Fruit fly (Drosophila melanogaster) whole organism, pupa: ENCODE results near the gene Or92a.

Source experiments
- CG10348 ChIP-seq: fragments of 200-800 bp; sonication (Bioruptor generic); IDR thresholded peaks from 2 replicates; pipeline ENCODE4 v1.3.6; 2022; ENCODE audit warnings: missing biosample characterization, missing genetic modification characterization
- CG12605 ChIP-seq: fragments of 200-800 bp; sonication (Bioruptor generic); IDR thresholded peaks from 2 replicates; pipeline ENCODE4 v1.3.6; 2022; ENCODE audit warnings: missing biosample characterization, missing genetic modification characterization
- CG14655 ChIP-seq: fragments of 200-800 bp; sonication (Bioruptor generic); optimal IDR thresholded peaks from 3 replicates; lab custom pipeline; 2017; ENCODE audit warnings: mild to moderate bottlenecking, missing biosample characterization, missing genetic modification reagents, missing genetic modification characterization
- CG15710 ChIP-seq: fragments of 200-800 bp; sonication (Bioruptor generic); optimal IDR thresholded peaks from 2 replicates; lab custom pipeline; 2018; ENCODE audit warnings: missing biosample characterization, mild to moderate bottlenecking, missing genetic modification characterization, moderate library complexity
- CG17806 ChIP-seq: fragments of 200-800 bp; sonication (Bioruptor generic); optimal IDR thresholded peaks from 2 replicates; lab custom pipeline; 2018; ENCODE audit warnings: missing biosample characterization, mild to moderate bottlenecking, missing genetic modification characterization, moderate library complexity
- CG32121 ChIP-seq: fragments of 200-800 bp; sonication (Bioruptor generic); IDR thresholded peaks from 2 replicates; pipeline ENCODE4 v1.3.6; 2022; ENCODE audit warnings: missing biosample characterization, missing genetic modification characterization
- CG4496 ChIP-seq: fragments of 200-800 bp; sonication (Bioruptor generic); IDR thresholded peaks from 3 replicates; pipeline ENCODE4 v1.3.6; 2022; ENCODE audit warnings: missing biosample characterization, missing genetic modification characterization
- CG8159 ChIP-seq: fragments of 200-800 bp; sonication (Bioruptor generic); optimal IDR thresholded peaks from 3 replicates; lab custom pipeline; 2018; ENCODE audit warnings: missing biosample characterization, mild to moderate bottlenecking, missing genetic modification characterization, moderate library complexity
- CG8301 ChIP-seq: fragments of 200-800 bp; sonication (Bioruptor generic); optimal IDR thresholded peaks from 2 replicates; lab custom pipeline; 2018; ENCODE audit warnings: missing biosample characterization, mild to moderate bottlenecking, missing genetic modification characterization
- CG9948 ChIP-seq: fragments of 200-800 bp; sonication (Bioruptor generic); optimal IDR thresholded peaks from 2 replicates; lab custom pipeline; 2018; ENCODE audit warnings: missing biosample characterization, mild to moderate bottlenecking, missing genetic modification characterization, moderate library complexity
- D1 ChIP-seq: fragments of 200-800 bp; sonication (Bioruptor generic); optimal IDR thresholded peaks from 2 replicates; lab custom pipeline; 2018; ENCODE audit warnings: missing biosample characterization, mild to moderate bottlenecking, missing genetic modification characterization, moderate library complexity
- EcR ChIP-seq: fragments of 200-800 bp; sonication (Bioruptor generic); optimal IDR thresholded peaks from 3 replicates; lab custom pipeline; 2019; ENCODE audit warnings: missing biosample characterization, missing genetic modification characterization, mild to moderate bottlenecking, moderate library complexity, missing genetic modification reagents
- Pif1A ChIP-seq: fragments of 200-800 bp; sonication (Bioruptor generic); optimal IDR thresholded peaks from 3 replicates; lab custom pipeline; 2016; ENCODE audit warnings: missing biosample characterization, missing genetic modification characterization
- Pif1B ChIP-seq: fragments of 200-800 bp; sonication (Bioruptor generic); optimal IDR thresholded peaks from 3 replicates; lab custom pipeline; 2016; ENCODE audit warnings: missing biosample characterization, missing genetic modification characterization
- gl ChIP-seq: fragments of 200-800 bp; sonication (Bioruptor generic); optimal IDR thresholded peaks from 2 replicates; lab custom pipeline; 2018; ENCODE audit warnings: missing biosample characterization, mild to moderate bottlenecking, missing genetic modification characterization
- rn ChIP-seq: fragments of 200-800 bp; sonication (Bioruptor generic); IDR thresholded peaks from 2 replicates; pipeline ENCODE4 v1.3.6; 2022; ENCODE audit warnings: missing biosample characterization, missing genetic modification characterization

The Or92a gene

dm6 chr3R:20551487-20552079, 47.0 kb downstream of the Or92a start:
- TF ChIP-seq CG12605 (peak; percentile 37; the same call in 1 of the 2 replicates), gl (no peak), CG15710 (tag; lab: Kevin White, UChicago) (no peak)

dm6 chr3R:20552093-20552492, 47.5 kb downstream of the Or92a start, which contains the start of gene Stat92E:
TSS of gene Stat92E (minus strand) at chr3R:20552311.
- no peak for TF ChIP-seq CG15710 (tag; lab: Kevin White, UChicago)
- no peak for TF ChIP-seq CG32121 (GFP tag; lab: Robert Waterston, UW)
- TF ChIP-seq D1 (tag; lab: Kevin White, UChicago) = no peak
- no peak for TF ChIP-seq CG9948 (tag; lab: Kevin White, UChicago)
- no peak for TF ChIP-seq CG8159 (tag; lab: Kevin White, UChicago)
- TF ChIP-seq EcR = no peak
- no peak for TF ChIP-seq CG10348 (GFP tag; lab: Robert Waterston, UW)

- TF ChIP-seq CG9948 (tag; lab: Kevin White, UChicago) (no peak), CG8301 (tag; lab: Kevin White, UChicago) (no peak), rn (no peak), D1 (tag; lab: Kevin White, UChicago) (no peak), CG32121 (GFP tag; lab: Robert Waterston, UW) (no peak), CG4496 (no peak), CG10348 (GFP tag; lab: Robert Waterston, UW) (no peak), CG17806 (tag; lab: Kevin White, UChicago) (no peak)
These were observed 49.7 kb downstream of the Or92a start, which contains the start of gene att-ORFB for dm6 chr3R:20554300-20554699. TSS of gene att-ORFB (minus strand) at chr3R:20554400.

dm6 chr3R:20555023-20555422, 50.4 kb downstream of the Or92a start:
- TF ChIP-seq gl = no peak
- peak; percentile 27 for TF ChIP-seq Pif1A (GFP tag; lab: Kevin White, UChicago)
- peak; percentile 22 for TF ChIP-seq CG8301 (tag; lab: Kevin White, UChicago)
- TF ChIP-seq Pif1B (GFP tag; lab: Kevin White, UChicago) = peak; percentile 4
- TF ChIP-seq CG14655 (GFP tag; lab: Kevin White, UChicago) = peak; percentile 25
- 0 out of 2 replicates have a peak, but pooled peaks have one; percentile 31 for TF ChIP-seq CG32121 (GFP tag; lab: Robert Waterston, UW)
